Worm (Caenorhabditis elegans) whole organism, mixed stage, embryonic: ENCODE results near the gene nhr-254.

Source experiments
- bed-3 ChIP-seq: fragments of 200-800 bp; sonication (Bioruptor generic); optimal IDR thresholded peaks from 3 replicates; lab custom pipeline; 2018; ENCODE audit warnings: mild to moderate bottlenecking, missing genetic modification characterization, moderate library complexity, missing compliant biosample characterization
- blmp-1 ChIP-seq: fragments of 150-350 bp; optimal IDR thresholded peaks from 2 replicates; lab custom pipeline; 2014; ENCODE audit warnings: missing biosample characterization, missing genetic modification characterization
- ces-1 ChIP-seq: fragments of 150-350 bp; optimal IDR thresholded peaks from 2 replicates; lab custom pipeline; 2014; ENCODE audit warnings: missing biosample characterization, missing genetic modification reagents, missing genetic modification characterization
- drap-1 ChIP-seq: fragments of 200-800 bp; sonication (Bioruptor generic); optimal IDR thresholded peaks from 3 replicates; lab custom pipeline; 2018; ENCODE audit warnings: mild to moderate bottlenecking, missing genetic modification characterization, missing compliant biosample characterization
- flh-1 ChIP-seq: fragments of 200-800 bp; sonication (Bioruptor generic); optimal IDR thresholded peaks from 2 replicates; lab custom pipeline; 2018; ENCODE audit warnings: mild to moderate bottlenecking, missing genetic modification characterization, moderate library complexity, missing compliant biosample characterization
- lin-32 ChIP-seq: fragments of 200-800 bp; sonication (Bioruptor generic); optimal IDR thresholded peaks from 2 replicates; lab custom pipeline; 2018; ENCODE audit warnings: mild to moderate bottlenecking, missing genetic modification characterization, missing compliant biosample characterization
- nhr-12 ChIP-seq: fragments of 150-350 bp; optimal IDR thresholded peaks from 2 replicates; lab custom pipeline; 2014; ENCODE audit warnings: missing biosample characterization, missing genetic modification characterization
- nhr-28 ChIP-seq: fragments of 150-350 bp; optimal IDR thresholded peaks from 2 replicates; lab custom pipeline; 2014; ENCODE audit warnings: missing biosample characterization, missing genetic modification characterization
- nhr-76 ChIP-seq: sonication (generic microtip); optimal IDR thresholded peaks from 2 replicates; lab custom pipeline; 2017; ENCODE audit warnings: missing biosample characterization, missing genetic modification characterization
- pha-4 ChIP-seq: fragments of 150-350 bp; optimal IDR thresholded peaks from 2 replicates; lab custom pipeline; 2018; ENCODE audit warnings: missing biosample characterization, missing genetic modification reagents, missing genetic modification characterization
- sptf-1 ChIP-seq: sonication (generic microtip); optimal IDR thresholded peaks from 2 replicates; lab custom pipeline; 2017; ENCODE audit warnings: mild to moderate bottlenecking, missing genetic modification characterization, moderate library complexity, missing compliant biosample characterization
- tbx-8 ChIP-seq: fragments of 200-800 bp; sonication (Bioruptor generic); optimal IDR thresholded peaks from 2 replicates; lab custom pipeline; 2018; ENCODE audit warnings: mild to moderate bottlenecking, missing genetic modification characterization, moderate library complexity, missing compliant biosample characterization
- unc-39 ChIP-seq: fragments of 150-350 bp; optimal IDR thresholded peaks from 2 replicates; lab custom pipeline; 2014; ENCODE audit warnings: missing biosample characterization, missing genetic modification characterization
- unc-62 ChIP-seq: fragments of 150-350 bp; optimal IDR thresholded peaks from 2 replicates; lab custom pipeline; 2014; ENCODE audit warnings: missing biosample characterization, missing genetic modification reagents, missing genetic modification characterization

ce11 chrV:440923-441322, 48.5 kb downstream of the nhr-254 start, which contains the start of gene B0554.7:
- TF ChIP-seq tbx-8 (GFP tag; lab: Kevin White, UChicago) (no peak), nhr-12 (tag; lab: Kevin White, UChicago) (no peak), ces-1 (GFP tag; lab: Kevin White, UChicago) (no peak), unc-39 (tag; lab: Kevin White, UChicago) (no peak), nhr-28 (tag; lab: Kevin White, UChicago) (no peak), unc-62 (no peak), bed-3 (GFP tag; lab: Kevin White, UChicago) (no peak), nhr-76 (tag; lab: Kevin White, UChicago) (no peak), blmp-1 (tag; lab: Kevin White, UChicago) (no peak), sptf-1 (no peak), drap-1 (no peak), pha-4 (tag; lab: Kevin White, UChicago) (no peak), flh-1 (GFP tag; lab: Kevin White, UChicago) (no peak), lin-32 (GFP tag; lab: Kevin White, UChicago) (no peak)
